Fruit fly (Drosophila melanogaster) whole organism: ENCODE data around the gene CG3604.

Source experiments
- Dll ChIP-seq: fragments of >200 bp; optimal IDR thresholded peaks from 2 replicates; lab custom pipeline; 2017
- psq ChIP-seq: fragments of >200 bp; optimal IDR thresholded peaks from 2 replicates; lab custom pipeline; 2017

DNA sequence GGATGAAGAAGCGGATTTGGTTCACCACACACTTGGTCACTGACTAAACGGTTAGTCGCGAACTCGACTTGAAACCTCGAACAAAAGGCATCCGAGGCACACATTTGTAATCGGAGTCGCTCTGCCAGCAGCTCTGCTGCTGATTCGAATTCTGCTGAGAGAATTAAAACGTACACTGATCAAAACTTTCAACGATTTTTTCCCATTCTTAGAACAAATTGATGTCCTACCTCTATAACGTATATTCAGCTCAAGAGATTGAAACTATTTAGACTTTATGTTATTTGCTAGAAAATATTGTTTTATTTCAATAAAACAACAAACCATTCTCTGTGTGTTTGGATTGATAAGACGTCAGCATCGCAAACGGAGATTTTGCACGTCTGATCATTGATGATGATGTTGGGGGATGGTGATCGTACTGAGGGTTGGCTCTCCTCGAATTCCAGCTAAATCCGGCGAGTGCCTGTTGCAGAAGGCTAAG lies 7.8 kb upstream of the CG3604 start, which contains the start of gene CG31778:
- TF ChIP-seq Dll (lab: Kevin White, UChicago): no peak
- no peak for TF ChIP-seq psq (lab: Kevin White, UChicago)
